Worm (Caenorhabditis elegans) whole organism, late embryonic: ENCODE measurements around the gene acr-14.

Experiments used
- C38D4.7 ChIP-seq: fragments of 200-800 bp; sonication (Bioruptor generic); optimal IDR thresholded peaks from 2 replicates; lab custom pipeline; 2018; ENCODE audit warnings: mild to moderate bottlenecking, missing genetic modification characterization, moderate library complexity, missing compliant biosample characterization
- K09A11.1 ChIP-seq: sonication (generic microtip); optimal IDR thresholded peaks from 2 replicates; lab custom pipeline; 2017; ENCODE audit warnings: antibody characterized with exemption, mild to moderate bottlenecking, missing genetic modification characterization, missing compliant biosample characterization; ENCODE audit not compliant: insufficient read depth
- ceh-22 ChIP-seq: sonication (generic microtip); optimal IDR thresholded peaks from 2 replicates; lab custom pipeline; 2017; ENCODE audit warnings: missing biosample characterization, missing genetic modification characterization
- ceh-24 ChIP-seq: sonication (generic microtip); optimal IDR thresholded peaks from 2 replicates; lab custom pipeline; 2016; ENCODE audit warnings: mild to moderate bottlenecking, missing genetic modification characterization, missing compliant biosample characterization
- ceh-6 ChIP-seq: fragments of 200-800 bp; sonication (Bioruptor generic); optimal IDR thresholded peaks from 2 replicates; lab custom pipeline; 2018; ENCODE audit warnings: mild to moderate bottlenecking, missing genetic modification characterization, missing compliant biosample characterization
- elt-2 ChIP-seq: sonication (generic microtip); optimal IDR thresholded peaks from 2 replicates; lab custom pipeline; 2016; ENCODE audit warnings: missing genetic modification reagents, missing genetic modification characterization, missing compliant biosample characterization
- elt-4 ChIP-seq: sonication (generic microtip); optimal IDR thresholded peaks from 2 replicates; lab custom pipeline; 2016; ENCODE audit warnings: missing genetic modification characterization, missing compliant biosample characterization
- ets-4 ChIP-seq: sonication (generic microtip); optimal IDR thresholded peaks from 2 replicates; lab custom pipeline; 2016; ENCODE audit warnings: missing genetic modification characterization, missing compliant biosample characterization
- fkh-10 ChIP-seq: fragments of 150-350 bp; optimal IDR thresholded peaks from 2 replicates; lab custom pipeline; 2014; ENCODE audit warnings: missing biosample characterization, missing genetic modification reagents, missing genetic modification characterization
- odd-2 ChIP-seq: sonication (generic microtip); optimal IDR thresholded peaks from 2 replicates; lab custom pipeline; 2017; ENCODE audit warnings: antibody characterized with exemption, mild to moderate bottlenecking, missing genetic modification characterization, missing compliant biosample characterization
- pha-4 ChIP-seq: fragments of 150-350 bp; optimal IDR thresholded peaks from 2 replicates; lab custom pipeline; 2018; ENCODE audit warnings: missing biosample characterization, missing genetic modification reagents, missing genetic modification characterization
- unc-3 ChIP-seq, 2 experiments: fragments of 200-800 bp in 1 of 2; sonication (Bioruptor generic) in 1 of 2; sonication (generic microtip) in 1 of 2; conservative IDR thresholded peaks in 1 of 2; optimal IDR thresholded peaks in 1 of 2; 2 replicates each; pipeline versions ENCODE4 v1.3.6 to Lab custom; 2016 to 2022; ENCODE audit warnings: missing compliant biosample characterization in 2 of 2, missing genetic modification characterization in 2 of 2, missing genetic modification reagents in 1 of 2

DNA sequence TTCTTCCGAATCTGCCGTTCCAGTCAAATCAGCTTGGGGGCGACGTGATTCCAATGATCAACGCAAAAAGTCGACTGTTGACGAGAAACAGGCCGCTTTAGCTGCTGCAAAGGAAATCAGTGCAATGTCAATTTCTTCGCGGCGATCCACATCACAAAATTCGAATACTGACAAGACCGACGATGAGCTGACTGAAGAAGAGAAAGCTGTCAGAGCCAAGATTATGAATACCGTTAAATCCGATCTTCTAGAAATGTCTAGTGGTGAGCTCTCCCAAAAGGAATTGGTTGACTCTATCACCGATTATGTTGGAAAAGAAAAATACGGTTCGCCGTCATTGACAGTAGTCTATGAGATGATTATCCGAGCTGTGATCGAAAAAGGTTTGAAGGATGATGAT is 43.3 kb upstream of the acr-14 start:
- TF ChIP-seq ceh-24 (tag; lab: Kevin White, UChicago) (no peak), K09A11.1 (tag; lab: Kevin White, UChicago) (no peak), fkh-10 (no peak), odd-2 (no peak), elt-2 (tag; lab: Kevin White, UChicago) (no peak), ceh-22 (tag; lab: Kevin White, UChicago) (no peak), unc-3 (GFP tag; conservative IDR thresholded peaks at IDR 0.05; lab: Robert Waterston, UW) (no peak), unc-3 (tag; optimal IDR thresholded peaks at IDR 0.05; lab: Kevin White, UChicago) (no peak), C38D4.7 (GFP tag; lab: Kevin White, UChicago) (no peak), ceh-6 (GFP tag; lab: Kevin White, UChicago) (no peak), pha-4 (tag; lab: Kevin White, UChicago) (no peak), elt-4 (tag; lab: Kevin White, UChicago) (no peak), ets-4 (tag; lab: Kevin White, UChicago) (no peak)
